ENCODE assay signal across 5 worm cellular contexts in the genomic region with DNA sequence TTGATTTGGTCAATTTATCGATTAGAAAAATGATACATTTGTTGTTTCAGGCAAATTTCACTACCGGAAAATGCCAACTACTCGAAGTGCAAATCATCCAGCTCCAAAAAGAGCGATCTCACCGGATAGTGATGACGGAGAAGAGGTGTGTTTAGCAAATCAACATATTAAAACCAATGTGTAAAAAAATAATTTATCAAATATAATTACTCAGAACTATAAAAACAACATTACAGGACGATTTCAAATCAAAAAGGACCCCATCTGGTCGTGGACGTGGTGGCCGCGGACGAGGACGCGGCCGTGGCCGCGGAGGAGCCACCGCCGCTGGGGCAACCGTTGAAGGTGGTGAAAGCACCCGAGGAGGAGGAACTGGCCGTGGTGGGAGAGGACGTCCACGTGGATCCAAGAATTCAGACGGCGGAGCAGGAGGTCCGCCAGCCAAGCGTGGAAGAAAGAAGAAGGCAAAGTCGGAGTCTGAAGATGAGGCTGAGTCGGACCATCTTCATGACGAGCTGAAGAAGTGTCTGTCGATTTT.
TF ChIP-seq lines count a peak whose summit lies in the region.

A gene (plus strand): TSS at position 51 of the 538 bp plus-strand sequence.

TF ChIP-seq in whole organism, L1 larva, 84 proteins besides CTCF, POLR2A, EP300 and RAD21:
- TF ChIP-seq vab-15 (tag; optimal IDR thresholded peaks at IDR 0.05; lab: Kevin White, UChicago) (no peak), lin-39 (tag; optimal IDR thresholded peaks at IDR 0.05; lab: Kevin White, UChicago) (no peak), ceh-8 (GFP tag; optimal IDR thresholded peaks at IDR 0.05; lab: Kevin White, UChicago) (peak; percentile 56), aly-2 (tag; optimal IDR thresholded peaks at IDR 0.05; lab: Kevin White, UChicago) (no peak), nhr-85 (tag; lab: Kevin White, UChicago) (peak; percentile 34)

TF ChIP-seq in whole organism, L4 larva, 104 proteins besides CTCF, POLR2A, EP300 and RAD21:
- TF ChIP-seq lim-7 (GFP tag; IDR thresholded peaks at IDR 0.05; lab: Robert Waterston, UW): no peak
- TF ChIP-seq hlh-11 (tag; optimal IDR thresholded peaks at IDR 0.05; lab: Kevin White, UChicago): no peak
- peak; percentile 96 for TF ChIP-seq set-16 (GFP tag; IDR thresholded peaks at IDR 0.05; lab: Robert Waterston, UW)
- TF ChIP-seq egl-43 (GFP tag; IDR thresholded peaks at IDR 0.05; lab: Robert Waterston, UW): peak; percentile 52; the same call in 1 of the 2 replicates
- 0 out of 2 replicates have a peak, but pooled peaks have one; percentile 10 for TF ChIP-seq mdt-29 (GFP tag; IDR thresholded peaks at IDR 0.05; lab: Robert Waterston, UW)

TF ChIP-seq in whole organism, midembryonic, 9 proteins besides CTCF, POLR2A, EP300 and RAD21:
- TF ChIP-seq ref-1 (GFP tag; conservative IDR thresholded peaks at IDR 0.05; lab: Robert Waterston, UW) (no peak), tab-1 (GFP tag; IDR thresholded peaks at IDR 0.05; lab: Robert Waterston, UW) (peak; percentile 63; the same call in 1 of the 2 replicates), T22C8.4 (GFP tag; IDR thresholded peaks at IDR 0.05; lab: Robert Waterston, UW) (no peak), ztf-29 (GFP tag; IDR thresholded peaks at IDR 0.05; lab: Robert Waterston, UW) (no peak)

TF ChIP-seq in whole organism, mixed stage, embryonic, 35 proteins besides CTCF, POLR2A, EP300 and RAD21:
- TF ChIP-seq cnd-1 (tag; optimal IDR thresholded peaks at IDR 0.05; lab: Kevin White, UChicago): peak; percentile 16
- TF ChIP-seq bed-3 (GFP tag; optimal IDR thresholded peaks at IDR 0.05; lab: Kevin White, UChicago): no peak

TF ChIP-seq in whole organism, young adult, 124 proteins besides CTCF, POLR2A, EP300 and RAD21:
- TF ChIP-seq zfh-2 (GFP tag; conservative IDR thresholded peaks at IDR 0.05; lab: Robert Waterston, UW) (peak; percentile 86), zim-3 (tag; optimal IDR thresholded peaks at IDR 0.05; lab: Kevin White, UChicago) (no peak), egrh-3 (GFP tag; IDR thresholded peaks at IDR 0.05; lab: Robert Waterston, UW) (peak; percentile 91), mes-4 (tag; optimal IDR thresholded peaks at IDR 0.05; lab: Kevin White, UChicago) (no peak), pha-4 (tag; optimal IDR thresholded peaks at IDR 0.05; lab: Kevin White, UChicago) (no peak), madf-6 (GFP tag; IDR thresholded peaks at IDR 0.05; lab: Robert Waterston, UW) (peak; percentile 11; the same call in 1 of the 2 replicates), snpc-1.1 (tag; optimal IDR thresholded peaks at IDR 0.05; lab: Kevin White, UChicago; ENCODE audit: insufficient read depth) (no peak)
